Worm (Caenorhabditis elegans): ENCODE results near the gene irld-9.

DNA sequence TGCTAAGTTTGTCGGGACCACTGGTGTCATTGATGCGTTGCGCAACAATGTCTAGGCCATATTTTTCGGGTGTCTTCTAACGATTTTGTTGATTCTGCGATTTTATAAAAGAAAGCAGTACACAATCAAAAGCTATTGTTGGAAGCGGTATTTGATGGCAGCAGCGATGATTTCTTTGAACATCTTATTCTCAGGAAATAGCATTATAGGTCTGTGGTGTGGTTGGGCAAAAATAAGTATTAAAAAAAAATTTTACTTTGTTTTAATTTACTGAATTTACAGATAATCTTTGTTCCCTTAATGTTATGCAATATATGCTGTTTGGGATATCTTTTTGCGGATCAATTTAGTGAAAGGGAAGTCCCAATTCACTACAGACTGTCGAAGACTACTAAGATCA, 18.3 kb upstream of the irld-9 start, which contains the start of gene F36H5.10:
- TF ChIP-seq pqm-1 (tag; optimal IDR thresholded peaks at IDR 0.05) (no peak), zag-1 (tag; optimal IDR thresholded peaks at IDR 0.05) (no peak), blmp-1 (tag; optimal IDR thresholded peaks at IDR 0.05) (no peak), fos-1 (tag; optimal IDR thresholded peaks at IDR 0.05) (no peak), ztf-4 (tag; optimal IDR thresholded peaks at IDR 0.05) (no peak), snpc-4 (tag; optimal IDR thresholded peaks at IDR 0.05) (no peak), ceh-82 (tag; optimal IDR thresholded peaks at IDR 0.05) (no peak), fkh-8 (tag; optimal IDR thresholded peaks at IDR 0.05) (no peak), egl-27 (tag; optimal IDR thresholded peaks at IDR 0.05) (no peak), fkh-4 (tag; optimal IDR thresholded peaks at IDR 0.05; ENCODE audit: borderline replicate concordance) (no peak), nhr-76 (tag; optimal IDR thresholded peaks at IDR 0.05) (no peak), aha-1 (tag; optimal IDR thresholded peaks at IDR 0.05) (no peak)
